Worm (Caenorhabditis elegans): ENCODE results near the gene ndg-4.

The ndg-4 gene

DNA sequence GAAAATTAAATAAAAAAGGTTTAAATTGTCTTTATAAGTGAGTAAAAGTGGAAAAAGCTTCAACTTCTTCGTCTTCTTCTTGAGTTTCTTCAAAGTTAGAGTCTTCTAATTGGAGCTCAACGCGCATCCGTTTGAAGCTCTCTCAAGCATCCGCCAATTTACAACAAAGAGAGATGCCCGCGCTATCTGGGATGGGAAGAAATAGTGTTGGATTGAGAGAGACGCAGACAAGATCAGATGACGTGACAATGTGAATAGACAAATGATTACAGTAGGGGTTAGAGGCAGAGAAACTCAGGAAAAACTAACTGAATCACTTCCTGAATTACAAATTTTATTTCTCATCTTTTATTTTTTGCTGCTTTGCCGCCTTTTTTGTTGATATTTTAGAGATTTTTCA is 15.8 kb upstream of the ndg-4 start:
- no peak for TF ChIP-seq hlh-15 (tag; optimal IDR thresholded peaks at IDR 0.05)
- no peak for TF ChIP-seq ceh-48 (tag; optimal IDR thresholded peaks at IDR 0.05)
- TF ChIP-seq tbx-7 (tag; optimal IDR thresholded peaks at IDR 0.05), result no peak
- TF ChIP-seq hlh-13 (GFP tag; optimal IDR thresholded peaks at IDR 0.05), result no peak
- TF ChIP-seq ztf-16 (tag; optimal IDR thresholded peaks at IDR 0.05), result no peak
- no peak for TF ChIP-seq unc-42 (tag; optimal IDR thresholded peaks at IDR 0.05)
- no peak for TF ChIP-seq madf-2 (tag; optimal IDR thresholded peaks at IDR 0.05)
- TF ChIP-seq unc-86 (tag; optimal IDR thresholded peaks at IDR 0.05), result no peak
- TF ChIP-seq lim-6 (tag; optimal IDR thresholded peaks at IDR 0.05), result no peak

ce11 chrIII:4481787-4482186 is 14.6 kb upstream of the ndg-4 start:
- TF ChIP-seq npax-4 (tag; optimal IDR thresholded peaks at IDR 0.05) (no peak), ceh-34 (tag; optimal IDR thresholded peaks at IDR 0.05) (no peak), pros-1 (tag; optimal IDR thresholded peaks at IDR 0.05) (no peak), unc-86 (tag; optimal IDR thresholded peaks at IDR 0.05) (no peak), ets-4 (tag; optimal IDR thresholded peaks at IDR 0.05) (no peak), lin-11 (tag; optimal IDR thresholded peaks at IDR 0.05) (no peak), eyg-1 (tag; optimal IDR thresholded peaks at IDR 0.05) (no peak), elt-2 (tag; optimal IDR thresholded peaks at IDR 0.05) (no peak), ceh-19 (GFP tag; optimal IDR thresholded peaks at IDR 0.05) (no peak)

- TF ChIP-seq ceh-14 (tag; optimal IDR thresholded peaks at IDR 0.05), result no peak
- TF ChIP-seq odd-2 (tag; optimal IDR thresholded peaks at IDR 0.05), result no peak
- TF ChIP-seq che-1 (tag; optimal IDR thresholded peaks at IDR 0.05), result no peak
- no peak for TF ChIP-seq hlh-6 (tag; optimal IDR thresholded peaks at IDR 0.05)
- no peak for TF ChIP-seq sdc-2 (tag; optimal IDR thresholded peaks at IDR 0.05)
- TF ChIP-seq hlh-15 (tag; optimal IDR thresholded peaks at IDR 0.05), result no peak
- no peak for TF ChIP-seq ceh-45 (GFP tag; IDR thresholded peaks at IDR 0.05)
- no peak for TF ChIP-seq nhr-232 (tag; optimal IDR thresholded peaks at IDR 0.05)
- no peak for TF ChIP-seq ceh-30 (tag; optimal IDR thresholded peaks at IDR 0.05)
- TF ChIP-seq zip-5 (tag; optimal IDR thresholded peaks at IDR 0.05), result no peak
- no peak for TF ChIP-seq nfya-1 (tag; optimal IDR thresholded peaks at IDR 0.05)
- no peak for TF ChIP-seq rnt-1 (tag; optimal IDR thresholded peaks at IDR 0.05)
- no peak for TF ChIP-seq npax-4 (tag; optimal IDR thresholded peaks at IDR 0.05)
- TF ChIP-seq ceh-2 (tag; optimal IDR thresholded peaks at IDR 0.05), result no peak
- TF ChIP-seq unc-86 (tag; optimal IDR thresholded peaks at IDR 0.05), result no peak
- no peak for TF ChIP-seq lim-6 (tag; optimal IDR thresholded peaks at IDR 0.05)
Observed at ce11 chrIII:4477472-4477871, 10.3 kb upstream of the ndg-4 start, which contains the start of gene ins-17. ins-17 (minus strand) TSS chrIII:4477572.

- TF ChIP-seq ceh-22 (tag; optimal IDR thresholded peaks at IDR 0.05) (no peak), unc-86 (tag; optimal IDR thresholded peaks at IDR 0.05) (no peak), unc-55 (GFP tag; optimal IDR thresholded peaks at IDR 0.05) (no peak)
Observed at ce11 chrIII:4476806-4477205, 9.6 kb upstream of the ndg-4 start.

DNA sequence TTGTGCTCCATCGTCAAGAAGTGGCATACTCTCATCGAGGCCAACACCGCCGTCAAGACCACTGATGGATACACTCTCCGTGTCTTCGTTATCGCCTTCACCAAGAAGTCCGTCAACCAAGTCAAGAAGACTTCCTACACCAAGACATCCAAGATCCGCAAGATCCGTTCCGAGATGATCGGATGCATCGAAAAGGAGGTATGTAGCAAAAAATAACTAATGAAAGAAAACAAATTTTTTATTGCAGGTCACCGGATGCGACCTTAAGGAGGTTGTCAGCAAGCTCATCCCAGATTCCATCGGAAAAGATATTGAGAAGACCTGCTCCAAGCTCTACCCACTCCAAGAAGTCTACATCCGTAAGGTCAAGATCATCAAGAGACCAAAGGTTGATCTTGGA is 9.1 kb upstream of the ndg-4 start:
- TF ChIP-seq syd-9 (tag; optimal IDR thresholded peaks at IDR 0.05) (no peak), ceh-34 (tag; optimal IDR thresholded peaks at IDR 0.05) (no peak), ceh-45 (GFP tag; IDR thresholded peaks at IDR 0.05) (no peak), pat-9 (tag; optimal IDR thresholded peaks at IDR 0.05) (no peak), T23F11.4 (GFP tag; optimal IDR thresholded peaks at IDR 0.05) (no peak), unc-86 (tag; optimal IDR thresholded peaks at IDR 0.05) (no peak)
